Worm (Caenorhabditis elegans): Measurements from ENCODE around the gene F16H6.8.

ce11 chrV:18188328-18188727, 27.7 kb downstream of the F16H6.8 start, which contains the start of gene clec-245:
- TF ChIP-seq ceh-32 (tag; optimal IDR thresholded peaks at IDR 0.05; ENCODE audit: poor library complexity), result no peak
- no peak for TF ChIP-seq spr-1 (tag; optimal IDR thresholded peaks at IDR 0.05)
- TF ChIP-seq duxl-1 (tag; optimal IDR thresholded peaks at IDR 0.05; ENCODE audit: poor library complexity), result no peak
- no peak for TF ChIP-seq dmd-8 (GFP tag; IDR thresholded peaks at IDR 0.05)
- TF ChIP-seq snpc-1.2 (GFP tag; IDR thresholded peaks at IDR 0.05), result no peak
- no peak for TF ChIP-seq pqm-1 (tag; optimal IDR thresholded peaks at IDR 0.05)
- no peak for TF ChIP-seq Y105C5A.15 (GFP tag; IDR thresholded peaks at IDR 0.05)

All from whole organism, L4 larva.